Worm (Caenorhabditis elegans) whole organism, early embryonic: ENCODE results near the gene W04H10.6.

Experiments used
- B0310.2 ChIP-seq: sonication (generic microtip); optimal IDR thresholded peaks from 2 replicates; lab custom pipeline; 2016; ENCODE audit warnings: mild to moderate bottlenecking, missing genetic modification characterization, missing compliant biosample characterization
- F13C5.2 ChIP-seq: sonication (generic microtip); optimal IDR thresholded peaks from 2 replicates; lab custom pipeline; 2017; ENCODE audit warnings: mild to moderate bottlenecking, missing genetic modification characterization, inconsistent platforms, missing compliant biosample characterization
- aly-1 ChIP-seq: sonication (generic microtip); optimal IDR thresholded peaks from 2 replicates; lab custom pipeline; 2016; ENCODE audit warnings: missing genetic modification characterization, missing compliant biosample characterization
- ama-1 ChIP-seq: fragments of 150-350 bp; optimal IDR thresholded peaks from 2 replicates; lab custom pipeline; 2014
- ceh-13 ChIP-seq: fragments of 200-800 bp; sonication (Bioruptor generic); optimal IDR thresholded peaks from 2 replicates; lab custom pipeline; 2018; ENCODE audit warnings: mild to moderate bottlenecking, missing genetic modification characterization, missing compliant biosample characterization
- ceh-36 ChIP-seq: sonication (generic microtip); optimal IDR thresholded peaks from 2 replicates; lab custom pipeline; 2016; ENCODE audit warnings: missing genetic modification characterization, inconsistent platforms, missing compliant biosample characterization
- ets-7 ChIP-seq: sonication (generic microtip); optimal IDR thresholded peaks from 2 replicates; lab custom pipeline; 2016; ENCODE audit warnings: missing genotype, missing genetic modification characterization, missing compliant biosample characterization
- flt-1 ChIP-seq: fragments of 200-800 bp; sonication (Bioruptor generic); IDR thresholded peaks from 2 replicates; pipeline ENCODE4 v1.3.6; 2022; ENCODE audit warnings: missing genetic modification characterization, missing compliant biosample characterization
- hmbx-1 ChIP-seq: sonication (generic microtip); optimal IDR thresholded peaks from 2 replicates; lab custom pipeline; 2016; ENCODE audit warnings: mild to moderate bottlenecking, missing genetic modification characterization, missing compliant biosample characterization
- hmg-4 ChIP-seq: fragments of 200-800 bp; sonication (Bioruptor generic); optimal IDR thresholded peaks from 2 replicates; lab custom pipeline; 2018; ENCODE audit warnings: mild to moderate bottlenecking, missing genetic modification characterization, missing compliant biosample characterization
- hnd-1 ChIP-seq: sonication (generic microtip); optimal IDR thresholded peaks from 2 replicates; lab custom pipeline; 2016; ENCODE audit warnings: missing genetic modification characterization, missing compliant biosample characterization
- pes-1 ChIP-seq: fragments of 200-800 bp; sonication (Bioruptor generic); IDR thresholded peaks from 2 replicates; pipeline ENCODE4 v1.3.6; 2022; ENCODE audit warnings: missing genetic modification reagents, missing genetic modification characterization, missing compliant biosample characterization
- scrt-1 ChIP-seq: fragments of 200-800 bp; sonication (Bioruptor generic); IDR thresholded peaks from 2 replicates; pipeline ENCODE4 v1.3.6; 2022; ENCODE audit warnings: missing genetic modification characterization, missing compliant biosample characterization
- sea-1 ChIP-seq: fragments of 200-800 bp; sonication (Bioruptor generic); conservative IDR thresholded peaks from 2 replicates; pipeline ENCODE4 v1.3.6; 2022; ENCODE audit warnings: missing genetic modification characterization, missing compliant biosample characterization
- tbx-11 ChIP-seq: fragments of 200-800 bp; sonication (Bioruptor generic); IDR thresholded peaks from 2 replicates; pipeline ENCODE4 v1.3.6; 2022; ENCODE audit warnings: missing genetic modification characterization, missing compliant biosample characterization
- tbx-37 ChIP-seq: fragments of 200-800 bp; sonication (Bioruptor generic); conservative IDR thresholded peaks from 2 replicates; pipeline ENCODE4 v1.3.6; 2022; ENCODE audit warnings: missing genetic modification reagents, missing genetic modification characterization, missing compliant biosample characterization
- tra-4 ChIP-seq: sonication (generic microtip); optimal IDR thresholded peaks from 2 replicates; lab custom pipeline; 2017; ENCODE audit warnings: missing genetic modification characterization, missing compliant biosample characterization

W04H10.6 gene

ce11 chrII:587533-587932, 20.7 kb downstream of the W04H10.6 start, which contains the start of gene fbxb-34:
Gene fbxb-34, plus strand, starts transcription at chrII:587833.
- TF ChIP-seq scrt-1 (GFP tag; lab: Robert Waterston, UW), result no peak
- no peak for TF ChIP-seq ama-1 (lab: Kevin White, UChicago)
- TF ChIP-seq hnd-1, result no peak
- no peak for TF ChIP-seq B0310.2 (tag; lab: Kevin White, UChicago)
- TF ChIP-seq tbx-37 (GFP tag; lab: Robert Waterston, UW), result no peak
- no peak for TF ChIP-seq ceh-36 (tag; lab: Kevin White, UChicago)
- no peak for TF ChIP-seq ets-7

ce11 chrII:584321-584848, 23.9 kb downstream of the W04H10.6 start, which contains the start of the genes W08F4.12 and W08F4.13:
Gene W08F4.12, minus strand, starts transcription at chrII:584421.
Gene W08F4.13, plus strand, starts transcription at chrII:584798.
- TF ChIP-seq sea-1 (no peak), aly-1 (tag; lab: Kevin White, UChicago) (no peak), ama-1 (lab: Kevin White, UChicago) (no peak)

- no peak for TF ChIP-seq ceh-36 (tag; lab: Kevin White, UChicago)
- TF ChIP-seq flt-1 (GFP tag; lab: Robert Waterston, UW), result no peak
- no peak for TF ChIP-seq ama-1 (lab: Kevin White, UChicago)
- no peak for TF ChIP-seq tbx-37 (GFP tag; lab: Robert Waterston, UW)
- no peak for TF ChIP-seq hmbx-1 (tag; lab: Kevin White, UChicago)
- no peak for TF ChIP-seq ets-7
- no peak for TF ChIP-seq pes-1
These were observed 25.6 kb downstream of the W04H10.6 start, which contains the start of gene fbxb-14 for ce11 chrII:582649-583048. Gene fbxb-14, minus strand, starts transcription at chrII:582749.

ce11 chrII:581983-582382, 26.3 kb downstream of the W04H10.6 start:
- no peak for TF ChIP-seq ceh-36 (tag; lab: Kevin White, UChicago)
- no peak for TF ChIP-seq pes-1
- no peak for TF ChIP-seq hmg-4 (GFP tag; lab: Kevin White, UChicago)
- no peak for TF ChIP-seq ama-1 (lab: Kevin White, UChicago)
- TF ChIP-seq scrt-1 (GFP tag; lab: Robert Waterston, UW), result no peak
- no peak for TF ChIP-seq hnd-1
- TF ChIP-seq flt-1 (GFP tag; lab: Robert Waterston, UW), result no peak
- no peak for TF ChIP-seq tbx-37 (GFP tag; lab: Robert Waterston, UW)
- TF ChIP-seq ceh-13, result no peak
- no peak for TF ChIP-seq aly-1 (tag; lab: Kevin White, UChicago)
- no peak for TF ChIP-seq tbx-11 (GFP tag; lab: Robert Waterston, UW)
- TF ChIP-seq ets-7, result no peak
- no peak for TF ChIP-seq B0310.2 (tag; lab: Kevin White, UChicago)
- no peak for TF ChIP-seq sea-1
- no peak for TF ChIP-seq tra-4 (tag; lab: Kevin White, UChicago)
- TF ChIP-seq hmbx-1 (tag; lab: Kevin White, UChicago), result no peak
- TF ChIP-seq F13C5.2 (tag; lab: Kevin White, UChicago), result no peak

ce11 chrII:580189-580643, 28.0 kb downstream of the W04H10.6 start, which contains the start of the genes cdc-37 and W08F4.3:
Gene cdc-37, minus strand, starts transcription at chrII:580593.
Gene W08F4.3, plus strand, starts transcription at chrII:580602.
- TF ChIP-seq pes-1 (no peak), aly-1 (tag; lab: Kevin White, UChicago) (no peak), tra-4 (tag; lab: Kevin White, UChicago) (no peak), tbx-37 (GFP tag; lab: Robert Waterston, UW) (no peak), hnd-1 (no peak), ceh-13 (no peak), ets-7 (no peak), sea-1 (no peak), ceh-36 (tag; lab: Kevin White, UChicago) (no peak), tbx-11 (GFP tag; lab: Robert Waterston, UW) (no peak), flt-1 (GFP tag; lab: Robert Waterston, UW) (no peak), B0310.2 (tag; lab: Kevin White, UChicago) (no peak), F13C5.2 (tag; lab: Kevin White, UChicago) (no peak), scrt-1 (GFP tag; lab: Robert Waterston, UW) (no peak)

- TF ChIP-seq tra-4 (tag; lab: Kevin White, UChicago), result no peak
These were observed 29.4 kb downstream of the W04H10.6 start for ce11 chrII:578803-579202.

- TF ChIP-seq flt-1 (GFP tag; lab: Robert Waterston, UW) (no peak), scrt-1 (GFP tag; lab: Robert Waterston, UW) (no peak), ceh-13 (no peak), aly-1 (tag; lab: Kevin White, UChicago) (no peak), F13C5.2 (tag; lab: Kevin White, UChicago) (no peak)
These were observed 30.6 kb downstream of the W04H10.6 start, which contains the start of gene W08F4.7 for ce11 chrII:577632-578031. Gene W08F4.7, minus strand, starts transcription at chrII:577732.

- TF ChIP-seq hmbx-1 (tag; lab: Kevin White, UChicago) (no peak), ceh-13 (no peak), hmg-4 (GFP tag; lab: Kevin White, UChicago) (no peak), hnd-1 (no peak), sea-1 (no peak), ceh-36 (tag; lab: Kevin White, UChicago) (no peak), ama-1 (lab: Kevin White, UChicago) (no peak), tbx-37 (GFP tag; lab: Robert Waterston, UW) (no peak), pes-1 (no peak), tra-4 (tag; lab: Kevin White, UChicago) (no peak)
These were observed 34.2 kb downstream of the W04H10.6 start for ce11 chrII:574064-574463.
